Worm (Caenorhabditis elegans): ENCODE measurements around the gene ugt-18.

DNA sequence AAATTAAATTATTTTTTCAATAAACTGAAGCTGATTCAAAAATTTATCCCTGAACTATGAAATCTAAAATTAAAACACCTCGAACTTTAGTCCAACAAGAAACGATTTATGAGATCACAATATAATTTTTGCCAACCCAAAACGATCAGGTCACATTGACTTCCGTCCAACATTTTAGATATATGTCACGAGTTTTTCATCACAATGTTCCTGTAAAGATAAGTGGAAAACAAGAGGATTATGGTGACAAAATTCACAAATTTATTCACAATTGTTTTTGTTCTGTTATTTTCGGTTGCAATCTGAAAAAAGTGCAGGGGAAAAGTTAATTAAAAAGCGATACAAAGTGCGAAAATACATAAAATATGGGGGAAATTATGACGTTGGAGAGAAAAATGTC lies 3.4 kb upstream of the ugt-18 start:
- TF ChIP-seq lsy-2 (tag; optimal IDR thresholded peaks at IDR 0.05) (peak; percentile 12 to 47), ceh-82 (tag; optimal IDR thresholded peaks at IDR 0.05) (no peak), Y105C5A.15 (GFP tag; IDR thresholded peaks at IDR 0.05) (no peak), snpc-4 (tag; optimal IDR thresholded peaks at IDR 0.05) (no peak), mxl-3 (GFP tag; optimal IDR thresholded peaks at IDR 0.05) (no peak), F49E8.2 (tag; optimal IDR thresholded peaks at IDR 0.05; ENCODE audit: borderline replicate concordance) (no peak), skn-1 (tag; optimal IDR thresholded peaks at IDR 0.05) (no peak), D1046.2 (GFP tag; IDR thresholded peaks at IDR 0.05) (no peak), fos-1 (tag; optimal IDR thresholded peaks at IDR 0.05) (no peak), mdl-1 (tag; optimal IDR thresholded peaks at IDR 0.05) (no peak), ama-1 (optimal IDR thresholded peaks at IDR 0.05) (no peak)

Measured in whole organism, L4 larva.